Worm (Caenorhabditis elegans): ENCODE measurements around the gene ZK945.7.

DNA sequence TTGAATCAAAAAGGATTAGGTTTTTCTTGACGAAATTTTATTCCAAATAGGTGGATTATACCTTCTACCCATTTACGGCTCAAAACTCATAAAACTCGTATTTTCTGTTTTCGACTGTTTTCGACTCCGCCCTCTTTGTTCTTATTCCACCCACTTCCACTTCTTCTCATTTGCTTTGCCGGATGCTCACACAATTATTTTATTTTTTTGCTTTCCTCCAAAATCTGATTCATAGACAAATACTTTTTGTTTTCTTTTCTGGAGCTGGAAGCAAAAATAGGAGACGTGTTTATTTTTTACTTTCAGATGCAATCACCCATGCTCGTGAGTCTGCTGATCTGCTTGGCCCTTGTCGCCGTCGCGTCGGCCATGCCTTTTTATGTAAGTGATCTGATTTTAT, 46.8 kb upstream of the ZK945.7 start, which contains the start of gene nlp-63:
- TF ChIP-seq nhr-179 (tag; optimal IDR thresholded peaks at IDR 0.05) (no peak), egrh-3 (GFP tag; IDR thresholded peaks at IDR 0.05) (no peak), lin-54 (GFP tag; optimal IDR thresholded peaks at IDR 0.05) (no peak), egl-18 (GFP tag; IDR thresholded peaks at IDR 0.05) (no peak)

Measured in whole organism, young adult.